Worm (Caenorhabditis elegans) whole organism, L4 larva: Measurements from ENCODE around the gene K01A6.4.

Experiments
- F37D6.2 ChIP-seq: sonication (generic microtip); optimal IDR thresholded peaks from 2 replicates; lab custom pipeline; 2016; ENCODE audit warnings: mild to moderate bottlenecking, missing genetic modification characterization, missing compliant biosample characterization
- F44E2.7 ChIP-seq: fragments of 200-800 bp; sonication (Bioruptor generic); IDR thresholded peaks from 2 replicates; pipeline ENCODE4 v2.1.2; 2022; ENCODE audit warnings: missing genetic modification characterization, missing compliant biosample characterization
- F49E8.2 ChIP-seq: sonication (generic microtip); optimal IDR thresholded peaks from 2 replicates; lab custom pipeline; 2016; ENCODE audit warnings: missing compliant biosample characterization, mild to moderate bottlenecking, missing genetic modification characterization, borderline replicate concordance
- T20F7.1 ChIP-seq: fragments of 200-800 bp; sonication (Bioruptor generic); optimal IDR thresholded peaks from 2 replicates; lab custom pipeline; 2018; ENCODE audit warnings: mild to moderate bottlenecking, missing genetic modification characterization, missing compliant biosample characterization
- T26A8.4 ChIP-seq: fragments of 200-800 bp; sonication (Bioruptor generic); IDR thresholded peaks from 2 replicates; pipeline ENCODE4 v1.3.6; 2022; ENCODE audit warnings: missing genetic modification characterization, missing compliant biosample characterization
- aha-1 ChIP-seq: fragments of 150-350 bp; peaks from one replicate; lab custom pipeline; 2014; ENCODE audit warnings: missing biosample characterization, missing genetic modification characterization
- aly-2 ChIP-seq: sonication (generic microtip); optimal IDR thresholded peaks from 2 replicates; lab custom pipeline; 2018; ENCODE audit warnings: missing biosample characterization, missing genetic modification characterization
- ama-1 ChIP-seq: fragments of 150-350 bp; optimal IDR thresholded peaks from 2 replicates; lab custom pipeline; 2014; ENCODE audit warnings: inconsistent platforms, mixed read lengths
- attf-4 ChIP-seq: sonication (generic microtip); optimal IDR thresholded peaks from 3 replicates; lab custom pipeline; 2017; ENCODE audit warnings: missing biosample characterization, missing genetic modification characterization
- ceh-44 ChIP-seq: fragments of 200-800 bp; sonication (Bioruptor generic); IDR thresholded peaks from 2 replicates; pipeline ENCODE4 v1.3.6; 2022; ENCODE audit warnings: missing genetic modification reagents, missing genetic modification characterization, missing compliant biosample characterization
- ceh-62 ChIP-seq: sonication (generic microtip); optimal IDR thresholded peaks from 2 replicates; lab custom pipeline; 2017; ENCODE audit warnings: missing biosample characterization, missing genetic modification characterization
- ces-1 ChIP-seq: fragments of 150-350 bp; sonication (generic microtip); optimal IDR thresholded peaks from 4 replicates; lab custom pipeline; 2014; ENCODE audit warnings: missing biosample characterization, missing genetic modification reagents, missing genetic modification characterization
- cey-2 ChIP-seq: sonication (generic microtip); optimal IDR thresholded peaks from 3 replicates; lab custom pipeline; 2017; ENCODE audit warnings: missing genetic modification characterization, mild to moderate bottlenecking, missing compliant biosample characterization, antibody characterized with exemption, borderline replicate concordance; ENCODE audit not compliant: insufficient read depth
- ctbp-1 ChIP-seq: fragments of 200-800 bp; sonication (Bioruptor generic); IDR thresholded peaks from 2 replicates; pipeline ENCODE4 v1.3.6; 2022; ENCODE audit warnings: missing genetic modification reagents, missing genetic modification characterization, missing compliant biosample characterization
- daf-12 ChIP-seq: fragments of 150-350 bp; optimal IDR thresholded peaks from 2 replicates; lab custom pipeline; 2014; ENCODE audit warnings: missing biosample characterization, missing genetic modification reagents, missing genetic modification characterization
- daf-19 ChIP-seq: fragments of 200-800 bp; sonication (Bioruptor generic); conservative IDR thresholded peaks from 2 replicates; pipeline ENCODE4 v1.3.6; 2022; ENCODE audit warnings: missing genetic modification characterization, missing compliant biosample characterization
- dve-1 ChIP-seq: sonication (generic microtip); optimal IDR thresholded peaks from 2 replicates; lab custom pipeline; 2017; ENCODE audit warnings: antibody characterized with exemption, mild to moderate bottlenecking, missing genetic modification characterization, missing compliant biosample characterization; ENCODE audit not compliant: insufficient read depth
- egl-43 ChIP-seq: fragments of 200-800 bp; sonication (Bioruptor generic); IDR thresholded peaks from 2 replicates; pipeline ENCODE4 v1.3.6; 2022; ENCODE audit warnings: missing genetic modification reagents, missing genetic modification characterization, missing compliant biosample characterization
- fkh-10 ChIP-seq: fragments of 150-350 bp; optimal IDR thresholded peaks from 2 replicates; lab custom pipeline; 2014; ENCODE audit warnings: missing biosample characterization, missing genetic modification reagents, missing genetic modification characterization
- gei-8 ChIP-seq: fragments of 200-800 bp; sonication (Bioruptor generic); optimal IDR thresholded peaks from 2 replicates; lab custom pipeline; 2018; ENCODE audit warnings: mild to moderate bottlenecking, missing genetic modification characterization, missing compliant biosample characterization
- hlh-11 ChIP-seq: fragments of 200-800 bp; sonication (Bioruptor generic); optimal IDR thresholded peaks from 2 replicates; lab custom pipeline; 2018; ENCODE audit warnings: mild to moderate bottlenecking, missing genetic modification characterization, missing compliant biosample characterization
- lim-7 ChIP-seq: fragments of 200-800 bp; sonication (Bioruptor generic); IDR thresholded peaks from 2 replicates; pipeline ENCODE4 v1.3.6; 2022; ENCODE audit warnings: missing genetic modification characterization, missing compliant biosample characterization
- lsy-2 ChIP-seq, 2 experiments: fragments of 150-350 bp in 1 of 2; sonication (generic microtip) in 1 of 2; optimal IDR thresholded peaks; 2 replicates each; lab custom pipeline; 2014 to 2017; ENCODE audit warnings: missing biosample characterization in 2 of 2, missing genetic modification characterization in 2 of 2
- madf-5 ChIP-seq, 2 experiments: fragments of 200-800 bp; sonication (Bioruptor generic); IDR thresholded peaks; 2 replicates each; pipeline ENCODE4 v1.3.6; 2022; ENCODE audit warnings: missing compliant biosample characterization in 2 of 2, missing genetic modification characterization in 2 of 2
- madf-9 ChIP-seq: fragments of 200-800 bp; sonication (Bioruptor generic); conservative IDR thresholded peaks from 2 replicates; pipeline ENCODE4 v1.3.6; 2022; ENCODE audit warnings: missing genetic modification reagents, missing genetic modification characterization, missing compliant biosample characterization
- mdl-1 ChIP-seq, 2 experiments: fragments of 150-350 bp in 1 of 2; sonication (generic microtip) in 1 of 2; optimal IDR thresholded peaks; 2 replicates each; lab custom pipeline; 2014 to 2017; ENCODE audit warnings: missing biosample characterization in 2 of 2, missing genetic modification characterization in 2 of 2
- nhr-102 ChIP-seq: sonication (generic microtip); optimal IDR thresholded peaks from 2 replicates; lab custom pipeline; 2016; ENCODE audit warnings: mild to moderate bottlenecking, missing genetic modification characterization, moderate library complexity, missing compliant biosample characterization
- nhr-11 ChIP-seq: fragments of 150-350 bp; optimal IDR thresholded peaks from 2 replicates; lab custom pipeline; 2014; ENCODE audit warnings: missing biosample characterization, missing genetic modification characterization
- nhr-25 ChIP-seq: sonication (generic microtip); optimal IDR thresholded peaks from 2 replicates; lab custom pipeline; 2017; ENCODE audit warnings: missing genetic modification characterization, mild to moderate bottlenecking, missing compliant biosample characterization, antibody characterized with exemption, moderate library complexity, borderline replicate concordance; ENCODE audit not compliant: insufficient read depth
- nhr-41 ChIP-seq: fragments of 200-800 bp; sonication (Bioruptor generic); IDR thresholded peaks from 2 replicates; pipeline ENCODE4 v1.3.6; 2022; ENCODE audit warnings: missing genetic modification reagents, missing genetic modification characterization, missing compliant biosample characterization
- nhr-42 ChIP-seq: fragments of 200-800 bp; sonication (Bioruptor generic); IDR thresholded peaks from 2 replicates; pipeline ENCODE4 v1.3.6; 2022; ENCODE audit warnings: missing genetic modification characterization, missing compliant biosample characterization
- nhr-48 ChIP-seq: sonication (generic microtip); optimal IDR thresholded peaks from 2 replicates; lab custom pipeline; 2016; ENCODE audit warnings: mild to moderate bottlenecking, missing genetic modification characterization, missing compliant biosample characterization
- pha-4 ChIP-seq, 2 experiments: fragments of 150-350 bp in 1 of 2; fragments of 200-800 bp in 1 of 2; sonication (Bioruptor generic) in 1 of 2; IDR thresholded peaks in 1 of 2; optimal IDR thresholded peaks in 1 of 2; 2 replicates each; pipeline versions ENCODE4 v1.3.6 to Lab custom; 2014 to 2022; ENCODE audit warnings: missing genetic modification characterization in 2 of 2, missing genetic modification reagents in 2 of 2, missing biosample characterization in 1 of 2, missing compliant biosample characterization in 1 of 2
- saeg-2 ChIP-seq: fragments of 200-800 bp; sonication (Bioruptor generic); IDR thresholded peaks from 2 replicates; pipeline ENCODE4 v1.3.6; 2022; ENCODE audit warnings: missing genetic modification reagents, missing genetic modification characterization, missing compliant biosample characterization
- sdz-12 ChIP-seq: fragments of 200-800 bp; sonication (Bioruptor generic); optimal IDR thresholded peaks from 2 replicates; lab custom pipeline; 2018; ENCODE audit warnings: mild to moderate bottlenecking, missing genetic modification characterization, missing compliant biosample characterization
- set-16 ChIP-seq: fragments of 200-800 bp; sonication (Bioruptor generic); IDR thresholded peaks from 2 replicates; pipeline ENCODE4 v1.3.6; 2022; ENCODE audit warnings: missing genetic modification reagents, missing genetic modification characterization, missing compliant biosample characterization
- snpc-4 ChIP-seq: fragments of 150-350 bp; optimal IDR thresholded peaks from 2 replicates; lab custom pipeline; 2014; ENCODE audit warnings: missing biosample characterization, missing genetic modification characterization
- spr-3 ChIP-seq: fragments of 200-800 bp; sonication (Bioruptor generic); optimal IDR thresholded peaks from 2 replicates; lab custom pipeline; 2018; ENCODE audit warnings: mild to moderate bottlenecking, missing genetic modification characterization, missing compliant biosample characterization
- tra-1 ChIP-seq: fragments of 200-800 bp; sonication (Bioruptor generic); IDR thresholded peaks from 2 replicates; pipeline ENCODE4 v1.3.6; 2022; ENCODE audit warnings: missing genetic modification reagents, missing genetic modification characterization, missing compliant biosample characterization
- unc-130 ChIP-seq: sonication (generic microtip); optimal IDR thresholded peaks from 2 replicates; lab custom pipeline; 2016; ENCODE audit warnings: missing genetic modification reagents, missing genetic modification characterization, missing compliant biosample characterization
- unc-39 ChIP-seq: sonication (generic microtip); optimal IDR thresholded peaks from 2 replicates; lab custom pipeline; 2017; ENCODE audit warnings: missing biosample characterization, missing genetic modification characterization
- unc-62 ChIP-seq, 3 experiments: fragments of 150-350 bp in 1 of 3; sonication (generic microtip); optimal IDR thresholded peaks in 2 of 3; peaks in 1 of 3; 1 replicate in 1 of 3; 2 replicates in 2 of 3; lab custom pipeline; 2014 to 2017; ENCODE audit warnings: missing biosample characterization in 3 of 3, missing genetic modification characterization in 3 of 3, missing genetic modification reagents in 3 of 3, missing genotype in 1 of 3
- zfp-2 ChIP-seq: sonication (generic microtip); optimal IDR thresholded peaks from 2 replicates; lab custom pipeline; 2016; ENCODE audit warnings: mild to moderate bottlenecking, missing genetic modification characterization, missing compliant biosample characterization
- zfp-3 ChIP-seq: fragments of 200-800 bp; sonication (Bioruptor generic); conservative IDR thresholded peaks from 2 replicates; pipeline ENCODE4 v1.3.6; 2022; ENCODE audit warnings: missing genetic modification reagents, missing genetic modification characterization, missing compliant biosample characterization
- zip-2 ChIP-seq: fragments of 150-350 bp; optimal IDR thresholded peaks from 2 replicates; lab custom pipeline; 2014; ENCODE audit warnings: missing biosample characterization, missing genetic modification characterization
- ztf-11 ChIP-seq: fragments of 150-350 bp; optimal IDR thresholded peaks from 2 replicates; lab custom pipeline; 2014; ENCODE audit warnings: missing biosample characterization, missing genetic modification characterization

Gene K01A6.4

ce11 chrIV:11785064-11785840, 45.1 kb upstream of the K01A6.4 start:
- TF ChIP-seq ztf-11 (tag; lab: Kevin White, UChicago) (no peak), unc-39 (tag; lab: Kevin White, UChicago) (no peak), spr-3 (GFP tag; lab: Kevin White, UChicago) (no peak), set-16 (GFP tag; lab: Robert Waterston, UW) (peak; percentile 17; the same call in 1 of the 2 replicates), nhr-25 (tag; lab: Kevin White, UChicago) (no peak), zfp-2 (no peak), nhr-41 (GFP tag; lab: Robert Waterston, UW) (no peak), hlh-11 (tag; lab: Kevin White, UChicago) (no peak), T26A8.4 (GFP tag; lab: Robert Waterston, UW) (no peak), fkh-10 (GFP tag; lab: Kevin White, UChicago) (peak; percentile 50), lsy-2 (tag; optimal IDR thresholded peaks at IDR 0.05; lab: Kevin White, UChicago) (peak in 1 of 2 experiments; percentile 4), aha-1 (tag; lab: Kevin White, UChicago) (peak; percentile 30), unc-130 (no peak), gei-8 (GFP tag; lab: Kevin White, UChicago) (no peak), F37D6.2 (tag; lab: Kevin White, UChicago) (no peak), snpc-4 (tag; lab: Kevin White, UChicago) (no peak), lim-7 (0 out of 2 replicates have a peak, but pooled peaks have one; percentile 4), nhr-11 (no peak), ama-1 (no peak), attf-4 (no peak), ctbp-1 (GFP tag; lab: Robert Waterston, UW) (peak; percentile 59; the same call in 1 of the 2 replicates), unc-62 (GFP tag; optimal IDR thresholded peaks at IDR 0.05 in 1 of 2; lab: Kevin White, UChicago) (peak in 1 of 2 experiments; percentile 74), unc-62 (tag; optimal IDR thresholded peaks at IDR 0.05; lab: Kevin White, UChicago) (no peak), ceh-44 (GFP tag; lab: Robert Waterston, UW) (no peak), daf-12 (tag; lab: Kevin White, UChicago) (no peak), ces-1 (peak; percentile 9), T20F7.1 (GFP tag; lab: Kevin White, UChicago) (no peak), cey-2 (tag; lab: Kevin White, UChicago) (no peak), pha-4 (GFP tag; IDR thresholded peaks at IDR 0.05; lab: Robert Waterston, UW) (no peak), pha-4 (tag; optimal IDR thresholded peaks at IDR 0.05; lab: Kevin White, UChicago) (no peak), dve-1 (tag; lab: Kevin White, UChicago) (no peak), egl-43 (GFP tag; lab: Robert Waterston, UW) (no peak), nhr-42 (no peak), zip-2 (no peak), nhr-48 (tag; lab: Kevin White, UChicago) (no peak), F44E2.7 (GFP tag; lab: Robert Waterston, UW) (no peak)
- TF ChIP-seq, all 104 proteins: peak for 8

DNA sequence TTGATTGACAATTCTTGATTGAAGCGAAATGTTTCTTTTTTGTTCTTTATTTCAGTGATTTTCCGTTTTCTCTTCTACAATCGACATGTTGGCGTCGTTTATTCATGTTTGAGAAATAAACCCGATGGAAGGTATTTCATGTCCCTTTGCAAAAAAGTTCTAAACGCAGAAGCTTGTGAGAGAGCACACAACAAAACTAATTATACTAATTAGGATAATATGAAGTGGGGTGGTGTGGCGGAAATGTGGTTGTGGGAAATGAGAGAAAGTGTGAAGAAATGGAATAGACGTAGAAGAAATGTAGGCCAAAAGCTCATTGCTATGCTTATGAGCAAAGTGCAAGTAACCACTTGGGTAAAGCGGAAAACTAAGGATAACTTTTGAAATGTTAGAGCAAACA, 42.7 kb upstream of the K01A6.4 start:
- TF ChIP-seq madf-5 (GFP tag; IDR thresholded peaks at IDR 0.05; lab: Robert Waterston, UW) (no peak), saeg-2 (no peak), tra-1 (GFP tag; lab: Robert Waterston, UW) (no peak), madf-9 (GFP tag; lab: Robert Waterston, UW) (no peak), aly-2 (no peak), daf-19 (GFP tag; lab: Robert Waterston, UW) (no peak), mdl-1 (tag; optimal IDR thresholded peaks at IDR 0.05; lab: Kevin White, UChicago) (no peak), ceh-62 (no peak), nhr-102 (tag; lab: Kevin White, UChicago) (no peak), zfp-3 (GFP tag; lab: Robert Waterston, UW) (no peak), sdz-12 (GFP tag; lab: Kevin White, UChicago) (no peak), F49E8.2 (tag; lab: Kevin White, UChicago) (no peak), cey-2 (tag; lab: Kevin White, UChicago) (no peak)
